Fruit fly (Drosophila melanogaster) whole organism, embryonic: Measurements from ENCODE around the gene dysc.

Experiments used
- CG10267 ChIP-seq: fragments of 200-800 bp; sonication (Bioruptor generic); optimal IDR thresholded peaks from 2 replicates; lab custom pipeline; 2018; ENCODE audit warnings: missing biosample characterization, mild to moderate bottlenecking, missing genetic modification characterization, moderate library complexity
- CG11504 ChIP-seq: fragments of 200-800 bp; sonication (Bioruptor generic); optimal IDR thresholded peaks from 3 replicates; lab custom pipeline; 2019; ENCODE audit warnings: missing biosample characterization, mild to moderate bottlenecking, missing genetic modification characterization, moderate library complexity
- CG14050 ChIP-seq: fragments of 200-800 bp; sonication (Bioruptor generic); IDR thresholded peaks from 3 replicates; pipeline ENCODE4 v1.3.6; 2022; ENCODE audit warnings: missing biosample characterization, missing genetic modification characterization
- CG14965 ChIP-seq: fragments of 200-800 bp; sonication (Bioruptor generic); optimal IDR thresholded peaks from 2 replicates; lab custom pipeline; 2016; ENCODE audit warnings: missing biosample characterization, missing genetic modification characterization, borderline replicate concordance
- CG16813 ChIP-seq: fragments of 200-800 bp; sonication (Bioruptor generic); IDR thresholded peaks from 3 replicates; pipeline ENCODE4 v1.3.6; 2022; ENCODE audit warnings: missing biosample characterization, missing genetic modification characterization; ENCODE audit not compliant: partially characterized antibody
- CG18764 ChIP-seq: fragments of 200-800 bp; sonication (Bioruptor generic); optimal IDR thresholded peaks from 3 replicates; lab custom pipeline; 2016; ENCODE audit warnings: missing biosample characterization, missing genetic modification characterization
- CG2120 ChIP-seq: fragments of 200-800 bp; sonication (Bioruptor generic); optimal IDR thresholded peaks from 3 replicates; lab custom pipeline; 2016; ENCODE audit warnings: missing biosample characterization, missing genetic modification characterization
- CG2678 ChIP-seq: fragments of 200-800 bp; sonication (Bioruptor generic); optimal IDR thresholded peaks from 3 replicates; lab custom pipeline; 2019; ENCODE audit warnings: missing biosample characterization, mild to moderate bottlenecking, missing genetic modification characterization, moderate library complexity
- CG4282 ChIP-seq: fragments of 200-800 bp; sonication (Bioruptor generic); optimal IDR thresholded peaks from 2 replicates; lab custom pipeline; 2016; ENCODE audit warnings: missing biosample characterization, missing genetic modification characterization
- CG5180 ChIP-seq: fragments of 200-800 bp; sonication (Bioruptor generic); optimal IDR thresholded peaks from 3 replicates; lab custom pipeline; 2017; ENCODE audit warnings: missing biosample characterization, missing genetic modification characterization, mild to moderate bottlenecking, moderate library complexity, missing genetic modification reagents
- CG6689 ChIP-seq: fragments of 200-800 bp; sonication (Bioruptor generic); IDR thresholded peaks from 2 replicates; pipeline ENCODE4 v1.3.6; 2022; ENCODE audit warnings: missing biosample characterization, missing genetic modification characterization
- CG9727 ChIP-seq: fragments of 200-800 bp; sonication (Bioruptor generic); optimal IDR thresholded peaks from 3 replicates; lab custom pipeline; 2017; ENCODE audit warnings: missing biosample characterization, mild to moderate bottlenecking, missing genetic modification characterization
- D19A ChIP-seq: fragments of 200-800 bp; optimal IDR thresholded peaks from 3 replicates; lab custom pipeline; 2019; ENCODE audit warnings: missing biosample characterization, mild to moderate bottlenecking, missing genetic modification characterization, moderate library complexity
- Dll ChIP-seq: fragments of 200-800 bp; sonication (Bioruptor generic); IDR thresholded peaks from 4 replicates; pipeline ENCODE4 v1.3.6; 2022; ENCODE audit warnings: missing biosample characterization, missing genetic modification characterization; ENCODE audit not compliant: partially characterized antibody
- Drgx ChIP-seq: fragments of 200-800 bp; sonication (Bioruptor generic); IDR thresholded peaks from 2 replicates; pipeline ENCODE4 v1.3.6; 2022; ENCODE audit warnings: missing biosample characterization, missing genetic modification characterization
- Eip74EF ChIP-seq, 2 experiments: fragments of 200-800 bp in 1 of 2; fragments of >200 bp in 1 of 2; sonication (Bioruptor generic) in 1 of 2; optimal IDR thresholded peaks; 2 replicates each; lab custom pipeline; 2017 to 2019; ENCODE audit warnings: missing biosample characterization in 2 of 2, missing genetic modification characterization in 2 of 2, mild to moderate bottlenecking in 1 of 2, moderate library complexity in 1 of 2
- Ets65A ChIP-seq: fragments of 200-800 bp; sonication (Bioruptor generic); peaks from one replicate; lab custom pipeline; 2016; ENCODE audit warnings: missing biosample characterization, missing genetic modification characterization
- Hr51 ChIP-seq, 2 experiments: fragments of 200-800 bp; sonication (Bioruptor generic); optimal IDR thresholded peaks; 2 replicates in 1 of 2; 3 replicates in 1 of 2; lab custom pipeline; 2016 to 2018; ENCODE audit warnings: missing biosample characterization in 2 of 2, missing genetic modification characterization in 2 of 2, mild to moderate bottlenecking in 1 of 2, moderate library complexity in 1 of 2
- Mad ChIP-seq: fragments of 200-800 bp; sonication (Bioruptor generic); optimal IDR thresholded peaks from 2 replicates; lab custom pipeline; 2016; ENCODE audit warnings: missing biosample characterization, missing genetic modification characterization
- Max ChIP-seq: fragments of 200-800 bp; sonication (Bioruptor generic); optimal IDR thresholded peaks from 2 replicates; lab custom pipeline; 2016; ENCODE audit warnings: missing biosample characterization, mild to moderate bottlenecking, missing genetic modification characterization
- Stat92E ChIP-seq, 3 experiments: fragments of >200 bp in 2 of 3; fragments of 200-800 bp in 1 of 3; sonication (Bioruptor generic) in 1 of 3; optimal IDR thresholded peaks; 2 replicates each; lab custom pipeline; 2017 to 2019; ENCODE audit warnings: missing biosample characterization in 3 of 3, missing genetic modification characterization in 3 of 3, mild to moderate bottlenecking in 1 of 3, moderate library complexity in 1 of 3
- ab ChIP-seq: fragments of 200-800 bp; sonication (Bioruptor generic); optimal IDR thresholded peaks from 2 replicates; lab custom pipeline; 2016; ENCODE audit warnings: missing biosample characterization, missing genetic modification characterization
- ato ChIP-seq: fragments of 200-800 bp; sonication (Bioruptor generic); IDR thresholded peaks from 2 replicates; pipeline ENCODE4 v1.3.6; 2022; ENCODE audit warnings: missing biosample characterization, missing genetic modification characterization; ENCODE audit not compliant: partially characterized antibody
- dimm ChIP-seq: fragments of 200-800 bp; sonication (Bioruptor generic); IDR thresholded peaks from 2 replicates; pipeline ENCODE4 v1.3.6; 2022; ENCODE audit warnings: missing biosample characterization, missing genetic modification characterization
- eve ChIP-seq, 2 experiments: fragments of >200 bp; optimal IDR thresholded peaks; 2 replicates each; lab custom pipeline; 2017; ENCODE audit warnings: missing biosample characterization in 2 of 2, missing genetic modification characterization in 2 of 2
- grau ChIP-seq: fragments of 200-800 bp; optimal IDR thresholded peaks from 3 replicates; lab custom pipeline; 2019; ENCODE audit warnings: missing biosample characterization, mild to moderate bottlenecking, missing genetic modification characterization, moderate library complexity
- lilli ChIP-seq: fragments of 200-800 bp; sonication (Bioruptor generic); optimal IDR thresholded peaks from 3 replicates; lab custom pipeline; 2016; ENCODE audit warnings: missing biosample characterization, missing genetic modification characterization
- otp ChIP-seq: fragments of 200-800 bp; sonication (Bioruptor generic); IDR thresholded peaks from 3 replicates; pipeline ENCODE4, ENCODE4 v1.3.6; 2022; ENCODE audit warnings: missing biosample characterization, missing genetic modification characterization
- phol ChIP-seq: fragments of 200-800 bp; sonication (Bioruptor generic); optimal IDR thresholded peaks from 3 replicates; lab custom pipeline; 2018; ENCODE audit warnings: missing biosample characterization, mild to moderate bottlenecking, missing genetic modification characterization, moderate library complexity
- row ChIP-seq: fragments of 200-800 bp; sonication (Bioruptor generic); IDR thresholded peaks from 3 replicates; pipeline ENCODE4 v1.3.6; 2022; ENCODE audit warnings: missing biosample characterization, missing genetic modification characterization
- schlank ChIP-seq: fragments of 200-800 bp; sonication (Bioruptor generic); optimal IDR thresholded peaks from 2 replicates; lab custom pipeline; 2018; ENCODE audit warnings: missing biosample characterization, mild to moderate bottlenecking, missing genetic modification characterization
- sens ChIP-seq: fragments of 200-800 bp; sonication (Bioruptor generic); peaks from one replicate; lab custom pipeline; 2016; ENCODE audit warnings: missing biosample characterization, missing genetic modification characterization
- tna ChIP-seq: fragments of 200-800 bp; sonication (Bioruptor generic); IDR thresholded peaks from 2 replicates; pipeline ENCODE4 v1.3.6; 2022; ENCODE audit warnings: missing biosample characterization, missing genetic modification characterization; ENCODE audit not compliant: partially characterized antibody
- trh ChIP-seq: fragments of 200-800 bp; sonication (Bioruptor generic); optimal IDR thresholded peaks from 2 replicates; lab custom pipeline; 2016; ENCODE audit warnings: missing biosample characterization, missing genetic modification characterization
- zen ChIP-seq: fragments of 200-800 bp; sonication (Bioruptor generic); optimal IDR thresholded peaks from 3 replicates; lab custom pipeline; 2018; ENCODE audit warnings: missing biosample characterization, mild to moderate bottlenecking, missing genetic modification characterization, moderate library complexity

Gene dysc

DNA sequence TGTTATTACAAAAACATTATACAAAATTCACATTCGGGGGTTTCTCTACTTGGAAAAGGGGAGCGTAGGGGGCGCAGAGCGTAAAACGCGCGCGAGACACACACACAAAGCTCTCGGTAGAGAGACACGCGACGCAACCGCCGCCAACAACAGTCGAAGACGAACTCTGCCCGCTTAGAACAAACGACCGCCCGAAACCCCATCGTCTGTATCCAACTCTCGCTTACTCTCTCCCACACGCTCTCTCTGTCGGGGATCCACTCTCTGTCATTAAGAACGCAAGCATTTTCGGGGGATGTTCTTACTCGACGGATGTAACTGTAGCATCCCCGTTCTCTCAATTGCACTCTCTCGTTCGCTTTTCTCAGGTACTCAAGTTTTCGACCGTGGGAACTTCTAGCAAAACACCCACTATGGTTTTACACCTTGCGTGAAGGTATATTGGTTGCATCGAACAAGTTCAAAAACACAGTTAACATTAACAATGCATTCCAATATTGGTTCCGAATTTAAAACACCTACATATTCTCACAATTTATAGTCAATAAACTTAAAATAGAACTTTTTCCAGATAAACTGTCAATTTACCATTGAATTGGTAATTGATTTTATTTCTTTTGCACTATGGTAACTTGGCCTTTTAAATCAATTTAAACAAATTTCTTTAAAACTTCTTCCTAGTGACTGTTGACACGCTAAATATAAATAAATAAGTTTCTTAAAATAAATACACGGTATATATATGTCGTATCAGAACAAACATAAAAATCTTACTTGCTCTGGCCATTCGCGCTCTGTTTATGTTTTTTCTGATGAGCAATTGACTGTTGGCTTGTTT lies 17.0 kb upstream of the dysc start (continued):
- TF ChIP-seq otp, result peak; percentile 48; the same call in 1 of the 3 replicates
- peak; percentile 64; the same call in 2 of the 3 replicates for TF ChIP-seq CG14050 (GFP tag; lab: Robert Waterston, UW)
- peak; percentile 86 for TF ChIP-seq ab
- TF ChIP-seq CG14965, result no peak
- TF ChIP-seq ato (GFP tag; lab: Robert Waterston, UW), result peak; percentile 35; the same call in 1 of the 2 replicates
- TF ChIP-seq schlank (tag; lab: Kevin White, UChicago), result peak; percentile 77
- peak; percentile 48 for TF ChIP-seq CG4282 (GFP tag; lab: Kevin White, UChicago)
- peak; percentile 94 for TF ChIP-seq lilli
- TF ChIP-seq Mad (GFP tag; lab: Kevin White, UChicago), result peak; percentile 83
- no peak; the same call in 1 of the 2 replicates for TF ChIP-seq tna (GFP tag; lab: Robert Waterston, UW)
- peak; percentile 31; the same call in 1 of the 2 replicates for TF ChIP-seq dimm (GFP tag; lab: Robert Waterston, UW)
- peak; percentile 82 for TF ChIP-seq trh
- TF ChIP-seq CG5180 (GFP tag; lab: Kevin White, UChicago), result peak; percentile 78
- peak; percentile 91 for TF ChIP-seq Max
- no peak for TF ChIP-seq CG16813 (GFP tag; lab: Robert Waterston, UW)
- TF ChIP-seq Eip74EF (GFP tag; optimal IDR thresholded peaks at IDR 0.05; lab: Kevin White, UChicago), result peak in 1 of 2 experiments; percentile 24

DNA sequence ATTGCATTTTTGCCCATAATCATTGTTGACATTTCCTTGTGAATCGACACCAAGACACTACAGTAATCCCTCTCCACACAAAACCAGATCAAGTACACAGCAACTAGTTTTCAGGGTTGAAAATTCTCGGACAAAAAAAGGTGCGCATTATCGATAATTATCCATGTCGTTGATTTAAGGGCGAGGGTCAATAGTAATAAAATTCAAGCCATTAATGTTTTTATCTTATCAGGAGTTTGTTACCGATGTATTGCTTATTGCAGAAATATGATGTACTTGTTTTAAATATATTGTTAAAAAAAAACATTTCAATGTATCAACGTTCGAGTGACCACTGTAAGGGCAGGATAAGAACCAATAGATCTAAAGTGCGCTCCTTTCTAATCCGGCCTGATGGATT lies 15.7 kb upstream of the dysc start:
- TF ChIP-seq zen (peak; percentile 23), row (peak; percentile 29; the same call in 1 of the 3 replicates), grau (tag; lab: Kevin White, UChicago) (peak; percentile 71), Stat92E (GFP tag; optimal IDR thresholded peaks at IDR 0.05; lab: Kevin White, UChicago) (no peak), CG18764 (GFP tag; lab: Kevin White, UChicago) (no peak), phol (tag; lab: Kevin White, UChicago) (peak; percentile 12), Ets65A (GFP tag; lab: Kevin White, UChicago) (peak; percentile 60), Drgx (peak; percentile 25; the same call in 1 of the 2 replicates), CG10267 (tag; lab: Kevin White, UChicago) (peak; percentile 2), Dll (GFP tag; lab: Robert Waterston, UW) (no peak), Hr51 (GFP tag; optimal IDR thresholded peaks at IDR 0.05; lab: Kevin White, UChicago) (peak in 1 of 2 experiments; percentile 14), sens (GFP tag; lab: Kevin White, UChicago) (peak; percentile 43), CG11504 (tag; lab: Kevin White, UChicago) (peak; percentile 38), CG9727 (GFP tag; lab: Kevin White, UChicago) (no peak), CG6689 (GFP tag; lab: Robert Waterston, UW) (no peak), CG2120 (GFP tag; lab: Kevin White, UChicago) (peak; percentile 8), CG2678 (tag; lab: Kevin White, UChicago) (peak; percentile 22), eve (GFP tag; optimal IDR thresholded peaks at IDR 0.05; lab: Kevin White, UChicago) (peak in 1 of 2 experiments; percentile 43), D19A (tag; lab: Kevin White, UChicago) (peak; percentile 2)
